Worm (Caenorhabditis elegans) whole organism, L3 larva: Measurements from ENCODE around the gene sas-7.
A peak's percentile ranks its signal among the peaks of the same experiment; 100 is the strongest.

Source experiments
- R02D3.7 ChIP-seq: fragments of 150-350 bp; optimal IDR thresholded peaks from 2 replicates; lab custom pipeline; 2014; ENCODE audit warnings: missing biosample characterization, missing genetic modification characterization
- aly-2 ChIP-seq: fragments of 150-350 bp; optimal IDR thresholded peaks from 2 replicates; lab custom pipeline; 2014; ENCODE audit warnings: missing biosample characterization, missing genetic modification characterization
- ama-1 ChIP-seq: fragments of 150-350 bp; optimal IDR thresholded peaks from 2 replicates; lab custom pipeline; 2018
- ceh-28 ChIP-seq: fragments of 150-350 bp; optimal IDR thresholded peaks from 2 replicates; lab custom pipeline; 2014; ENCODE audit warnings: missing biosample characterization, missing genetic modification reagents, missing genetic modification characterization
- ceh-82 ChIP-seq: fragments of 150-350 bp; optimal IDR thresholded peaks from 2 replicates; lab custom pipeline; 2014; ENCODE audit warnings: missing biosample characterization, missing genetic modification characterization
- daf-12 ChIP-seq: fragments of 150-350 bp; optimal IDR thresholded peaks from 2 replicates; lab custom pipeline; 2014; ENCODE audit warnings: missing biosample characterization, missing genetic modification reagents, missing genetic modification characterization
- egl-27 ChIP-seq: sonication (generic microtip); optimal IDR thresholded peaks from 4 replicates; lab custom pipeline; 2017; ENCODE audit warnings: missing biosample characterization, missing genetic modification reagents, missing genetic modification characterization
- egl-5 ChIP-seq: fragments of 150-350 bp; optimal IDR thresholded peaks from 2 replicates; lab custom pipeline; 2017; ENCODE audit warnings: missing biosample characterization, missing genetic modification reagents, missing genetic modification characterization, inconsistent platforms
- elt-1 ChIP-seq: fragments of 150-350 bp; optimal IDR thresholded peaks from 2 replicates; lab custom pipeline; 2014; ENCODE audit warnings: missing biosample characterization, missing genetic modification characterization
- elt-3 ChIP-seq, 3 experiments: fragments of 150-350 bp in 1 of 3; sonication (generic microtip) in 2 of 3; optimal IDR thresholded peaks; 2 replicates in 2 of 3; 4 replicates in 1 of 3; lab custom pipeline; 2014 to 2017; ENCODE audit warnings: missing biosample characterization in 3 of 3, missing genetic modification characterization in 3 of 3
- fkh-10 ChIP-seq: sonication (generic microtip); optimal IDR thresholded peaks from 2 replicates; lab custom pipeline; 2017; ENCODE audit warnings: missing biosample characterization, missing genetic modification reagents, missing genetic modification characterization
- lin-15B ChIP-seq: fragments of 150-350 bp; optimal IDR thresholded peaks from 2 replicates; lab custom pipeline; 2014; ENCODE audit warnings: missing biosample characterization, missing genetic modification characterization
- lin-39 ChIP-seq: fragments of 150-350 bp; optimal IDR thresholded peaks from 2 replicates; lab custom pipeline; 2018; ENCODE audit warnings: missing biosample characterization, missing genetic modification reagents, missing genetic modification characterization
- lsy-12 ChIP-seq: sonication (generic microtip); optimal IDR thresholded peaks from 2 replicates; lab custom pipeline; 2016; ENCODE audit warnings: mild to moderate bottlenecking, missing genetic modification characterization, missing compliant biosample characterization
- mdl-1 ChIP-seq: fragments of 150-350 bp; optimal IDR thresholded peaks from 2 replicates; lab custom pipeline; 2014; ENCODE audit warnings: missing biosample characterization, missing genetic modification characterization
- mml-1 ChIP-seq: fragments of 150-350 bp; sonication (generic microtip); optimal IDR thresholded peaks from 3 replicates; lab custom pipeline; 2014; ENCODE audit warnings: missing biosample characterization, missing genetic modification characterization
- nfya-1 ChIP-seq: sonication (generic microtip); optimal IDR thresholded peaks from 2 replicates; lab custom pipeline; 2017; ENCODE audit warnings: missing genetic modification characterization, mild to moderate bottlenecking, missing compliant biosample characterization, antibody characterized with exemption, moderate library complexity; ENCODE audit not compliant: insufficient read depth
- nhr-12 ChIP-seq: fragments of 150-350 bp; optimal IDR thresholded peaks from 2 replicates; lab custom pipeline; 2014; ENCODE audit warnings: missing biosample characterization, missing genetic modification characterization
- nhr-23 ChIP-seq: fragments of 150-350 bp; optimal IDR thresholded peaks from 2 replicates; lab custom pipeline; 2014; ENCODE audit warnings: missing biosample characterization, missing genetic modification reagents, missing genetic modification characterization
- nhr-237 ChIP-seq: fragments of 150-350 bp; optimal IDR thresholded peaks from 2 replicates; lab custom pipeline; 2014; ENCODE audit warnings: missing biosample characterization, missing genetic modification characterization
- nhr-25 ChIP-seq: sonication (generic microtip); optimal IDR thresholded peaks from 2 replicates; lab custom pipeline; 2017; ENCODE audit warnings: missing biosample characterization, missing genetic modification characterization
- nhr-43 ChIP-seq: sonication (generic microtip); optimal IDR thresholded peaks from 2 replicates; lab custom pipeline; 2016; ENCODE audit warnings: mild to moderate bottlenecking, missing genetic modification characterization, missing compliant biosample characterization; ENCODE audit not compliant: poor library complexity, severe bottlenecking
- nhr-76 ChIP-seq: fragments of 150-350 bp; sonication (generic microtip); optimal IDR thresholded peaks from 5 replicates; lab custom pipeline; 2014; ENCODE audit warnings: missing biosample characterization, missing genetic modification characterization
- nhr-77 ChIP-seq: fragments of 150-350 bp; optimal IDR thresholded peaks from 2 replicates; lab custom pipeline; 2014; ENCODE audit warnings: missing biosample characterization, missing genetic modification characterization
- pha-4 ChIP-seq: fragments of 150-350 bp; optimal IDR thresholded peaks from 2 replicates; lab custom pipeline; 2014; ENCODE audit warnings: missing biosample characterization, missing genetic modification reagents, missing genetic modification characterization
- sea-2 ChIP-seq: fragments of 150-350 bp; sonication (generic microtip); optimal IDR thresholded peaks from 4 replicates; lab custom pipeline; 2014; ENCODE audit warnings: missing biosample characterization, missing genetic modification reagents, missing genetic modification characterization
- skn-1 ChIP-seq: fragments of 150-350 bp; optimal IDR thresholded peaks from 2 replicates; lab custom pipeline; 2014; ENCODE audit warnings: missing biosample characterization, missing genetic modification characterization
- tbx-2 ChIP-seq: sonication (generic microtip); optimal IDR thresholded peaks from 2 replicates; lab custom pipeline; 2016; ENCODE audit warnings: mild to moderate bottlenecking, missing genetic modification characterization, missing compliant biosample characterization
- unc-39 ChIP-seq: sonication (generic microtip); optimal IDR thresholded peaks from 4 replicates; lab custom pipeline; 2017; ENCODE audit warnings: missing biosample characterization, missing genetic modification characterization
- unc-62 ChIP-seq: fragments of 150-350 bp; sonication (generic microtip); optimal IDR thresholded peaks from 4 replicates; lab custom pipeline; 2014; ENCODE audit warnings: missing biosample characterization, missing genetic modification reagents, missing genetic modification characterization
- zag-1 ChIP-seq: fragments of 150-350 bp; optimal IDR thresholded peaks from 2 replicates; lab custom pipeline; 2014; ENCODE audit warnings: missing biosample characterization, missing genetic modification characterization
- ztf-4 ChIP-seq: fragments of 150-350 bp; optimal IDR thresholded peaks from 2 replicates; lab custom pipeline; 2014; ENCODE audit warnings: missing biosample characterization, missing genetic modification characterization

Gene sas-7

DNA sequence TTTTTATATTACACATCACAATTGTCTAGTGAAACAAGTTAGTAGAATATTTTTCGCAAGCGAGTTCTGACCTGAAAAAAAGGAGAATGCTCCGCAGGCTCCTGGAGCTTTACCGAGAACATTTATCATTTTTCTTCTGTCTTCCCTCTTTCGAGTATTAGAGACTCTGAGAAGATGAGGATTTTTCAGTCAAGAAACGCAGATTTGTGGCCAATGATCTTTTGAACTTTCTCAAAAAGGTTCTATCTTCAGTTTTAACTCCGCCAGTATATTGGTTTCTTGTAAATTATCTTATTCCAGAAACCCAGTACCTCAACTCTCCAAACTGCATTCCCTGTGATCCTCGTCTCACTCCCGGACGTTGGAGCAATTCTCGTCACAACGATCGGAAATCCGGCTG, 35.2 kb upstream of the sas-7 start, which contains the start of gene K10G9.2:
Gene K10G9.2 (plus strand): TSS at position 301 of the 400 bp plus-strand sequence.
- TF ChIP-seq nhr-77 (tag; lab: Kevin White, UChicago) (no peak), R02D3.7 (no peak), unc-39 (tag; lab: Kevin White, UChicago) (no peak), egl-27 (no peak), mdl-1 (tag; lab: Kevin White, UChicago) (no peak), elt-1 (tag; lab: Kevin White, UChicago) (no peak), nfya-1 (tag; lab: Kevin White, UChicago) (no peak), tbx-2 (tag; lab: Kevin White, UChicago) (no peak), unc-62 (no peak), nhr-23 (tag; lab: Kevin White, UChicago) (no peak), zag-1 (tag; lab: Kevin White, UChicago) (no peak), mml-1 (no peak), nhr-76 (tag; lab: Kevin White, UChicago) (no peak), sea-2 (GFP tag; lab: Kevin White, UChicago) (no peak), ama-1 (lab: Kevin White, UChicago) (no peak), lin-15B (tag; lab: Kevin White, UChicago) (no peak)

DNA sequence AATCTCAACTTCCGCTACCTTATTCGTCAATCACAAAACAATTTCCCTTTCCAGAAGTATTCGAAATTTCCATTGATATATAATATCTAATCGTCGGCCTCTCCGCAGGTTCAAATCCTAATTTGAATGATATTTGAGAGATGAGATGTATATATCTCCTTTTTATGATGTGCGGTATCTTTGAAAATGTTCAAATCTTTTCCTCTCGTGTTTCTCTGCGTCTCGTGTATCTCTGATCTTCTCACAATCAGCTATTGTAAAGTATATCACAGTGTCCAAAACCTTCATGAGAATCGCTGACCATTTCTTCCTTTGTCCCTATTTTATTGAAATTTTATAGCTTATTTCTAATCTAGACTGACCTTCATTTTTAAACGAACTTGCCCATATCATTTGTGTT, 31.0 kb upstream of the sas-7 start:
- TF ChIP-seq skn-1 (no peak), nhr-43 (tag; lab: Kevin White, UChicago) (peak; percentile 24)

DNA sequence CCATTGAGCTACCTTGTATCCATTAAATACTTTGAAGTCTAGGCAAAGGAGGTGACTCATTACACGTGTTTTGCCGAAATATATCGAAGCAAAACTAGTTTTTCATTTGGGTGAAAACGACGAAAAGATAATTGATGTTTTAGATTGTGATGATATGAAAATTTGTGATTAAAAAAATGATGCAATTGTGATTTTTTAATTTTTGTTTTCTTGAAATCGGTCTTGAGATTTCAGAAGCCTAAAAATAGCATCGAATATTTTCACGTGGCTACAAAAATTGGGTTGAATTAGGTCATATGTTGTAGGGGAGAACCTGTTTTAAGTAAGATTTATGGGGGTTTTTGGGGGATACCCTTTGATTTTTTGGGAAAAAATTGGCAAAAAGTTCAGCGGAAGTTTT, 30.3 kb upstream of the sas-7 start:
- TF ChIP-seq nhr-76 (tag; lab: Kevin White, UChicago) (no peak), daf-12 (tag; lab: Kevin White, UChicago) (no peak), lin-39 (tag; lab: Kevin White, UChicago) (no peak), egl-5 (tag; lab: Kevin White, UChicago) (no peak), lin-15B (tag; lab: Kevin White, UChicago) (no peak), nhr-23 (tag; lab: Kevin White, UChicago) (peak; percentile 47), nhr-43 (tag; lab: Kevin White, UChicago) (peak; percentile 63)

DNA sequence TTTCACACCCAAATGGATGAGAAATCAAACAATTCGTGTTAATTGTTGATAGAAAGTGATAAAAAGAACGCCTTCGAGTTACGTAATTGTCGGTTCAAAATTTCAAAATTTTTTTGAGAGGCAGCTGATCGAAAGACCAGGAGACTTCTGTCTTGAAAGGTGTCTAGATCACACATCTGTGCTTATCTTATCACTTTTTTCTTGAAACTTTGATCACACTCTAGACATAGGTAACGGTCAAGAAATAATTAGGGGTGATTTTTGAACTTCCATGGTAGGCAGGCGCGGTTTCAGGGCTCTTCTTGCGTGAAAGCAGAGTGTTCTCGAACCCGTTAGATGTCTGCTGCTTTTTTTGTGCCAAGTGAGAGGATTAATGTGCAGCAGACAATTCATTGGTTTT, 27.5 kb upstream of the sas-7 start:
- TF ChIP-seq elt-3 (tag; optimal IDR thresholded peaks at IDR 0.05; lab: Kevin White, UChicago) (peak in 1 of 3 experiments; percentile 56), ceh-28 (tag; lab: Kevin White, UChicago) (no peak)

DNA sequence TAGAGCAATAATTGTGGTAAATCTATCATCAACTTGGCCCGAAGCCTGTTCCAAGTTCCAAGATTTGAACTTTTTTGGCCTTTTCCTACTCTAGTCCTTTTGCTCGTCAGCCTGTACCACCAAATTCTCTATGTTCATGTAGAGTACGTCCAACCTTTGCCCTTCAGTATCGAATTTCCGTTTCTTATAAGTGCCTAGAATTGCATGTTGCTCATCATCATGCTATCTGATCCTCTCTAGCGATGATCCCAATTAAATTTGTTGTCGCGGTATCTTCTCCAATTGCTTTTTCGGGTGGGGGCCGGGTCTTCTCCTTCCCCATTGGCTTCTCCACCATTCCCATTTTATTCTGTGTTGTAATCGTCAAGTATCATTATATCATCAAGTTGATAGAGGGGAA, 26.9 kb upstream of the sas-7 start:
- TF ChIP-seq mdl-1 (tag; lab: Kevin White, UChicago) (no peak), pha-4 (tag; lab: Kevin White, UChicago) (no peak), sea-2 (GFP tag; lab: Kevin White, UChicago) (no peak), ceh-82 (tag; lab: Kevin White, UChicago) (no peak)
- TF ChIP-seq, all 47 proteins: peak for 0

DNA sequence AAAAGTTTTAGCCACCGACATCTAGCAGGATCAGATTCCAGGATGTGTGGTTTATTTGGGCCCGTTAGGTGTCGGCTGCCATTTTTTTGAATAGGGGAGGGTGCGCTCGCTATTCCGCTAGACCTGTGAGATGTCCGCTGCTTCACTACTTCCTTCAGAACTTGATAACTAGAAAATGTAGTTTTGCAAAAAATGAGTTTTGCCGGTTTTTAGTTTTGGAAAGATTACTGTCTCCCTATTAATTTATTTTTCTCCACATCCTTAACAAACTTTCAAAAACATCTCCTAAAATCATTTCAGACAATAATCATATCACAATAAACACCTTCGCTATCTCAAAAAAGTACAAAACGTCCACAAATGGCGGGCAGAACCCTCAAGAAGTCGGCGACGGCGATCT, 26.0 kb upstream of the sas-7 start, which contains the start of gene vglu-2:
Gene vglu-2 (plus strand): TSS at position 301 of the 400 bp plus-strand sequence.
- TF ChIP-seq fkh-10 (GFP tag; lab: Kevin White, UChicago) (no peak), nhr-12 (tag; lab: Kevin White, UChicago) (no peak), lin-39 (tag; lab: Kevin White, UChicago) (no peak), lsy-12 (tag; lab: Kevin White, UChicago) (no peak), unc-62 (no peak), skn-1 (no peak), daf-12 (tag; lab: Kevin White, UChicago) (no peak), aly-2 (tag; lab: Kevin White, UChicago) (no peak), egl-27 (no peak), ceh-28 (tag; lab: Kevin White, UChicago) (no peak), ztf-4 (no peak), nhr-25 (tag; lab: Kevin White, UChicago) (no peak), nhr-237 (tag; lab: Kevin White, UChicago) (no peak)
